Worm (Caenorhabditis elegans) whole organism, L4 larva: Measurements from ENCODE around the gene T10H10.2.

Experiments used
- T20F7.1 ChIP-seq: fragments of 200-800 bp; sonication (Bioruptor generic); optimal IDR thresholded peaks from 2 replicates; lab custom pipeline; 2018; ENCODE audit warnings: mild to moderate bottlenecking, missing genetic modification characterization, missing compliant biosample characterization
- T26A8.4 ChIP-seq: fragments of 200-800 bp; sonication (Bioruptor generic); IDR thresholded peaks from 2 replicates; pipeline ENCODE4 v1.3.6; 2022; ENCODE audit warnings: missing genetic modification characterization, missing compliant biosample characterization
- aha-1 ChIP-seq: fragments of 150-350 bp; peaks from one replicate; lab custom pipeline; 2014; ENCODE audit warnings: missing biosample characterization, missing genetic modification characterization
- arid-1 ChIP-seq: fragments of 200-800 bp; sonication (Bioruptor generic); conservative IDR thresholded peaks from 2 replicates; pipeline ENCODE4 v1.3.6; 2022; ENCODE audit warnings: missing genetic modification reagents, missing genetic modification characterization, missing compliant biosample characterization
- ceh-62 ChIP-seq: sonication (generic microtip); optimal IDR thresholded peaks from 2 replicates; lab custom pipeline; 2017; ENCODE audit warnings: missing biosample characterization, missing genetic modification characterization
- ctbp-1 ChIP-seq: fragments of 200-800 bp; sonication (Bioruptor generic); IDR thresholded peaks from 2 replicates; pipeline ENCODE4 v1.3.6; 2022; ENCODE audit warnings: missing genetic modification reagents, missing genetic modification characterization, missing compliant biosample characterization
- daf-16 ChIP-seq, 3 experiments: sonication (generic microtip); optimal IDR thresholded peaks; 2 replicates each; lab custom pipeline; 2016 to 2017; ENCODE audit warnings: missing genetic modification characterization in 3 of 3, missing genetic modification reagents in 3 of 3, mild to moderate bottlenecking in 2 of 3, missing compliant biosample characterization in 2 of 3, missing biosample characterization in 1 of 3, moderate library complexity in 1 of 3
- daf-19 ChIP-seq: fragments of 200-800 bp; sonication (Bioruptor generic); conservative IDR thresholded peaks from 2 replicates; pipeline ENCODE4 v1.3.6; 2022; ENCODE audit warnings: missing genetic modification characterization, missing compliant biosample characterization
- dmd-8 ChIP-seq: fragments of 200-800 bp; sonication (Bioruptor generic); IDR thresholded peaks from 2 replicates; pipeline ENCODE4 v1.3.6; 2022; ENCODE audit warnings: missing genetic modification characterization, missing compliant biosample characterization
- dve-1 ChIP-seq: sonication (generic microtip); optimal IDR thresholded peaks from 2 replicates; lab custom pipeline; 2017; ENCODE audit warnings: antibody characterized with exemption, mild to moderate bottlenecking, missing genetic modification characterization, missing compliant biosample characterization; ENCODE audit not compliant: insufficient read depth
- fkh-10 ChIP-seq: fragments of 150-350 bp; optimal IDR thresholded peaks from 2 replicates; lab custom pipeline; 2014; ENCODE audit warnings: missing biosample characterization, missing genetic modification reagents, missing genetic modification characterization
- lin-38 ChIP-seq: fragments of 200-800 bp; sonication (Bioruptor generic); IDR thresholded peaks from 2 replicates; pipeline ENCODE4 v1.3.6; 2022; ENCODE audit warnings: missing genetic modification reagents, missing genetic modification characterization, missing compliant biosample characterization
- lir-3 ChIP-seq: sonication (generic microtip); optimal IDR thresholded peaks from 2 replicates; lab custom pipeline; 2016; ENCODE audit warnings: mild to moderate bottlenecking, missing genetic modification characterization, missing compliant biosample characterization
- mdl-1 ChIP-seq, 2 experiments: fragments of 150-350 bp in 1 of 2; sonication (generic microtip) in 1 of 2; optimal IDR thresholded peaks; 2 replicates each; lab custom pipeline; 2014 to 2017; ENCODE audit warnings: missing biosample characterization in 2 of 2, missing genetic modification characterization in 2 of 2
- mdt-29 ChIP-seq: fragments of 200-800 bp; sonication (Bioruptor generic); IDR thresholded peaks from 2 replicates; pipeline ENCODE4 v1.3.6; 2022; ENCODE audit warnings: missing genetic modification reagents, missing genetic modification characterization, missing compliant biosample characterization
- mxl-2 ChIP-seq: fragments of 200-800 bp; sonication (Bioruptor generic); conservative IDR thresholded peaks from 2 replicates; pipeline ENCODE4 v1.3.6; 2022; ENCODE audit warnings: missing genetic modification reagents, missing genetic modification characterization, missing compliant biosample characterization
- nhr-102 ChIP-seq: sonication (generic microtip); optimal IDR thresholded peaks from 2 replicates; lab custom pipeline; 2016; ENCODE audit warnings: mild to moderate bottlenecking, missing genetic modification characterization, moderate library complexity, missing compliant biosample characterization
- nhr-11 ChIP-seq: fragments of 150-350 bp; optimal IDR thresholded peaks from 2 replicates; lab custom pipeline; 2014; ENCODE audit warnings: missing biosample characterization, missing genetic modification characterization
- pqm-1 ChIP-seq: sonication (generic microtip); optimal IDR thresholded peaks from 2 replicates; lab custom pipeline; 2017; ENCODE audit warnings: missing biosample characterization, missing genetic modification characterization
- rbr-2 ChIP-seq: sonication (generic microtip); optimal IDR thresholded peaks from 2 replicates; lab custom pipeline; 2016; ENCODE audit warnings: missing genotype, missing genetic modification characterization, missing compliant biosample characterization
- snpc-4 ChIP-seq: fragments of 150-350 bp; optimal IDR thresholded peaks from 2 replicates; lab custom pipeline; 2014; ENCODE audit warnings: missing biosample characterization, missing genetic modification characterization
- zfp-2 ChIP-seq: sonication (generic microtip); optimal IDR thresholded peaks from 2 replicates; lab custom pipeline; 2016; ENCODE audit warnings: mild to moderate bottlenecking, missing genetic modification characterization, missing compliant biosample characterization
- zfp-3 ChIP-seq: fragments of 200-800 bp; sonication (Bioruptor generic); conservative IDR thresholded peaks from 2 replicates; pipeline ENCODE4 v1.3.6; 2022; ENCODE audit warnings: missing genetic modification reagents, missing genetic modification characterization, missing compliant biosample characterization
- ztf-7 ChIP-seq: fragments of 150-350 bp; optimal IDR thresholded peaks from 2 replicates; lab custom pipeline; 2014; ENCODE audit warnings: missing biosample characterization, missing genetic modification characterization

The T10H10.2 gene

ce11 chrX:2342859-2343258, 48.3 kb downstream of the T10H10.2 start, which contains the start of gene nlp-23:
Gene nlp-23, minus strand, starts transcription at chrX:2342959.
- TF ChIP-seq mdt-29 (GFP tag; lab: Robert Waterston, UW) (no peak), pqm-1 (tag; lab: Kevin White, UChicago) (no peak), lin-38 (GFP tag; lab: Robert Waterston, UW) (no peak), zfp-2 (tag; lab: Kevin White, UChicago) (no peak), rbr-2 (tag; lab: Kevin White, UChicago) (no peak), ceh-62 (tag; lab: Kevin White, UChicago) (no peak), dmd-8 (GFP tag; lab: Robert Waterston, UW) (no peak), dve-1 (no peak), daf-16 (GFP tag; optimal IDR thresholded peaks at IDR 0.05; lab: Kevin White, UChicago) (no peak), daf-16 (tag; optimal IDR thresholded peaks at IDR 0.05; lab: Kevin White, UChicago) (no peak), mxl-2 (GFP tag; lab: Robert Waterston, UW) (no peak), nhr-11 (no peak), zfp-3 (GFP tag; lab: Robert Waterston, UW) (no peak), T26A8.4 (GFP tag; lab: Robert Waterston, UW) (no peak), nhr-102 (no peak)

- peak; percentile 52 for TF ChIP-seq aha-1 (tag; lab: Kevin White, UChicago)
- no peak for TF ChIP-seq snpc-4 (tag; lab: Kevin White, UChicago)
- no peak for TF ChIP-seq mdl-1 (tag; optimal IDR thresholded peaks at IDR 0.05; lab: Kevin White, UChicago)
- TF ChIP-seq mxl-2 (GFP tag; lab: Robert Waterston, UW): no peak
- no peak for TF ChIP-seq ctbp-1 (GFP tag; lab: Robert Waterston, UW)
- TF ChIP-seq T20F7.1 (GFP tag; lab: Kevin White, UChicago): no peak
- no peak for TF ChIP-seq ztf-7 (tag; lab: Kevin White, UChicago)
Observed at ce11 chrX:2344104-2344503, 49.6 kb downstream of the T10H10.2 start.

- no peak for TF ChIP-seq fkh-10 (GFP tag; lab: Kevin White, UChicago)
- TF ChIP-seq arid-1 (GFP tag; lab: Robert Waterston, UW): no peak
- TF ChIP-seq pqm-1 (tag; lab: Kevin White, UChicago): no peak
- TF ChIP-seq daf-16 (GFP tag; optimal IDR thresholded peaks at IDR 0.05; lab: Kevin White, UChicago): no peak
- TF ChIP-seq daf-16 (tag; optimal IDR thresholded peaks at IDR 0.05; lab: Kevin White, UChicago): no peak
- TF ChIP-seq daf-19 (GFP tag; lab: Robert Waterston, UW): no peak
- no peak for TF ChIP-seq lir-3 (tag; lab: Kevin White, UChicago)
Observed at ce11 chrX:2344666-2345065, 50.1 kb downstream of the T10H10.2 start, which contains the start of gene nlp-2. Gene nlp-2, minus strand, starts transcription at chrX:2344766.
